Worm (Caenorhabditis elegans) whole organism, mixed stage, embryonic: ENCODE results near the gene C18D11.3.

Source experiments
- blmp-1 ChIP-seq: fragments of 150-350 bp; optimal IDR thresholded peaks from 2 replicates; lab custom pipeline; 2014; ENCODE audit warnings: missing biosample characterization, missing genetic modification characterization
- elt-3 ChIP-seq: fragments of 150-350 bp; optimal IDR thresholded peaks from 2 replicates; lab custom pipeline; 2014; ENCODE audit warnings: missing biosample characterization, missing genetic modification characterization
- nhr-12 ChIP-seq: fragments of 150-350 bp; optimal IDR thresholded peaks from 2 replicates; lab custom pipeline; 2014; ENCODE audit warnings: missing biosample characterization, missing genetic modification characterization

- no peak for TF ChIP-seq elt-3 (tag; lab: Kevin White, UChicago)
- TF ChIP-seq blmp-1 (tag; lab: Kevin White, UChicago), result no peak
- no peak for TF ChIP-seq nhr-12 (tag; lab: Kevin White, UChicago)
These were observed 30.3 kb downstream of the C18D11.3 start for ce11 chrIII:11853533-11853932.
